Worm (Caenorhabditis elegans) whole organism, L2 larva: ENCODE measurements around the gene hse-5.

ENCODE experiments used
- C34F6.9 ChIP-seq: fragments of 150-350 bp; optimal IDR thresholded peaks from 2 replicates; lab custom pipeline; 2014; ENCODE audit warnings: missing biosample characterization, missing genetic modification characterization
- ZK546.5 ChIP-seq: sonication (generic microtip); optimal IDR thresholded peaks from 2 replicates; lab custom pipeline; 2017; ENCODE audit warnings: missing biosample characterization, missing genetic modification characterization
- aly-2 ChIP-seq: fragments of 150-350 bp; optimal IDR thresholded peaks from 2 replicates; lab custom pipeline; 2014; ENCODE audit warnings: missing biosample characterization, missing genetic modification characterization
- dmd-4 ChIP-seq: sonication (generic microtip); optimal IDR thresholded peaks from 2 replicates; lab custom pipeline; 2017; ENCODE audit warnings: missing biosample characterization, missing genetic modification characterization
- elt-3 ChIP-seq: sonication (generic microtip); optimal IDR thresholded peaks from 2 replicates; lab custom pipeline; 2017; ENCODE audit warnings: missing biosample characterization, missing genetic modification characterization
- mbf-1 ChIP-seq: sonication (generic microtip); optimal IDR thresholded peaks from 2 replicates; lab custom pipeline; 2017; ENCODE audit warnings: missing biosample characterization, missing genetic modification characterization
- skn-1 ChIP-seq: sonication (generic microtip); optimal IDR thresholded peaks from 2 replicates; lab custom pipeline; 2017; ENCODE audit warnings: missing biosample characterization, missing genetic modification characterization
- unc-39 ChIP-seq: fragments of 150-350 bp; optimal IDR thresholded peaks from 2 replicates; lab custom pipeline; 2014; ENCODE audit warnings: missing biosample characterization, missing genetic modification characterization
- unc-62 ChIP-seq: fragments of 150-350 bp; optimal IDR thresholded peaks from 2 replicates; lab custom pipeline; 2014; ENCODE audit warnings: missing biosample characterization, missing genetic modification reagents, missing genetic modification characterization
- zag-1 ChIP-seq: fragments of 150-350 bp; optimal IDR thresholded peaks from 2 replicates; lab custom pipeline; 2014; ENCODE audit warnings: missing biosample characterization, missing genetic modification characterization

DNA sequence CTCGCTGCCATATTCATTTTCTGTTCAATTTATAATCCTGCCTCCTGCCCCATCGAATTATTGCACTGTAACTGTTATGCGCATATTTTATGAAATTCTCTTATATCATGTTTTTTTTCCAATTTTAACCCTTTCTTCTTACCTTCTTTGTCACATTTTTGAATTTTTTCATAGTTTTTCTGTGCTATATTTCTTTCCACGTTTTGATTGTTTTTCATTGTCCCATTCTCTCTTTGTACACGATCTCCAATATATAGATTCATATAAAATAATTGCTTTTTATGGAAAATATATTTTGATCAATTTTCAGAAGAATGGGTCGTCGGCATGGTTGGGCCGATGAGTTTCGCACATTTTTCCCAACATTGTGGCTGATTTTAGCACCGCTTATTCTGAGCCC lies 4.7 kb downstream of the hse-5 start, which contains the start of gene B0285.6:
- no peak for TF ChIP-seq unc-39
- TF ChIP-seq C34F6.9 (tag; lab: Kevin White, UChicago), result no peak
- TF ChIP-seq mbf-1 (tag; lab: Kevin White, UChicago), result no peak
- TF ChIP-seq unc-62 (GFP tag; lab: Kevin White, UChicago), result no peak
- no peak for TF ChIP-seq zag-1
- no peak for TF ChIP-seq skn-1
- no peak for TF ChIP-seq elt-3 (tag; lab: Kevin White, UChicago)
- no peak for TF ChIP-seq aly-2 (tag; lab: Kevin White, UChicago)
- no peak for TF ChIP-seq dmd-4 (tag; lab: Kevin White, UChicago)
- no peak for TF ChIP-seq ZK546.5 (tag; lab: Kevin White, UChicago)
